Fruit fly (Drosophila melanogaster) whole organism, embryonic: ENCODE data around the gene beta'COP.

Experiments used
- Abd-B ChIP-seq: fragments of 200-800 bp; sonication (Bioruptor generic); optimal IDR thresholded peaks from 2 replicates; lab custom pipeline; 2018; ENCODE audit warnings: missing biosample characterization, mild to moderate bottlenecking, missing genetic modification characterization, moderate library complexity
- Ada2b ChIP-seq: fragments of 200-800 bp; sonication (Bioruptor generic); IDR thresholded peaks from 2 replicates; pipeline ENCODE4 v1.3.6; 2022; ENCODE audit warnings: missing biosample characterization, missing genetic modification characterization
- Adf1 ChIP-seq: fragments of 200-800 bp; sonication (Bioruptor generic); IDR thresholded peaks from 2 replicates; pipeline ENCODE4 v1.3.6; 2022; ENCODE audit warnings: missing biosample characterization, missing genetic modification characterization
- Antp ChIP-seq: fragments of 200-800 bp; sonication (Bioruptor generic); optimal IDR thresholded peaks from 3 replicates; lab custom pipeline; 2016; ENCODE audit warnings: missing biosample characterization, missing genetic modification characterization
- Asciz ChIP-seq: fragments of 200-800 bp; sonication (Bioruptor generic); optimal IDR thresholded peaks from 2 replicates; lab custom pipeline; 2017; ENCODE audit warnings: missing biosample characterization, mild to moderate bottlenecking, missing genetic modification characterization, missing genetic modification reagents
- Awh ChIP-seq: fragments of 200-800 bp; sonication (Bioruptor generic); IDR thresholded peaks from 2 replicates; pipeline ENCODE4, ENCODE4 v1.3.6; 2022; ENCODE audit warnings: missing biosample characterization, missing genetic modification characterization
- CG10321 ChIP-seq: fragments of 200-800 bp; sonication (Bioruptor generic); IDR thresholded peaks from 2 replicates; pipeline ENCODE4 v1.3.6; 2022; ENCODE audit warnings: missing biosample characterization, missing genetic modification characterization
- CG11560 ChIP-seq: fragments of 200-800 bp; sonication (Bioruptor generic); IDR thresholded peaks from 3 replicates; pipeline ENCODE4 v1.3.6; 2022; ENCODE audit warnings: missing biosample characterization, missing genetic modification characterization
- CG13123 ChIP-seq: fragments of 200-800 bp; sonication (Bioruptor generic); optimal IDR thresholded peaks from 2 replicates; lab custom pipeline; 2016; ENCODE audit warnings: missing biosample characterization, missing genetic modification characterization
- CG13287 ChIP-seq: fragments of 200-800 bp; sonication (Bioruptor generic); IDR thresholded peaks from 2 replicates; pipeline ENCODE4 v1.3.6; 2022; ENCODE audit warnings: missing biosample characterization, missing genetic modification characterization; ENCODE audit not compliant: partially characterized antibody
- CG18011 ChIP-seq: fragments of 200-800 bp; sonication (Bioruptor generic); optimal IDR thresholded peaks from 2 replicates; lab custom pipeline; 2017; ENCODE audit warnings: missing biosample characterization, missing genetic modification characterization, mild to moderate bottlenecking, moderate library complexity, missing genotype
- CG30020 ChIP-seq: fragments of 200-800 bp; optimal IDR thresholded peaks from 2 replicates; lab custom pipeline; 2019; ENCODE audit warnings: missing biosample characterization, mild to moderate bottlenecking, missing genetic modification characterization, moderate library complexity
- CG3726 ChIP-seq: fragments of 200-800 bp; sonication (Bioruptor generic); IDR thresholded peaks from 3 replicates; pipeline ENCODE4, ENCODE4 v1.3.6; 2022; ENCODE audit warnings: missing biosample characterization, missing genetic modification characterization
- CG7556 ChIP-seq: fragments of 200-800 bp; sonication (Bioruptor generic); optimal IDR thresholded peaks from 2 replicates; lab custom pipeline; 2017; ENCODE audit warnings: missing biosample characterization, mild to moderate bottlenecking, missing genetic modification characterization
- Chrac-16 ChIP-seq: fragments of 200-800 bp; sonication (Bioruptor generic); optimal IDR thresholded peaks from 3 replicates; lab custom pipeline; 2016; ENCODE audit warnings: missing biosample characterization, missing genetic modification characterization
- Dp ChIP-seq: fragments of 200-800 bp; sonication (Bioruptor generic); optimal IDR thresholded peaks from 2 replicates; lab custom pipeline; 2018; ENCODE audit warnings: missing biosample characterization, mild to moderate bottlenecking, missing genetic modification characterization, moderate library complexity
- Fer1 ChIP-seq: fragments of 200-800 bp; sonication (Bioruptor generic); optimal IDR thresholded peaks from 2 replicates; lab custom pipeline; 2017; ENCODE audit warnings: missing biosample characterization, mild to moderate bottlenecking, missing genetic modification characterization
- H15 ChIP-seq: fragments of 200-800 bp; sonication (Bioruptor generic); IDR thresholded peaks from 3 replicates; pipeline ENCODE4 v1.3.6; 2022; ENCODE audit warnings: missing biosample characterization, missing genetic modification characterization
- H2.0 ChIP-seq: fragments of 200-800 bp; sonication (Bioruptor generic); IDR thresholded peaks from 2 replicates; pipeline ENCODE4 v1.3.6; 2022; ENCODE audit warnings: missing biosample characterization, missing genetic modification characterization
- Hr39 ChIP-seq: fragments of >200 bp; optimal IDR thresholded peaks from 2 replicates; lab custom pipeline; 2017
- Hsf ChIP-seq: fragments of 200-800 bp; sonication (Bioruptor generic); optimal IDR thresholded peaks from 3 replicates; lab custom pipeline; 2016; ENCODE audit warnings: missing biosample characterization, missing genetic modification characterization
- Lhr ChIP-seq: fragments of 200-800 bp; sonication (Bioruptor generic); optimal IDR thresholded peaks from 3 replicates; lab custom pipeline; 2017; ENCODE audit warnings: mild to moderate bottlenecking, missing biosample characterization, missing genetic modification reagents, missing genetic modification characterization
- MTF-1 ChIP-seq: fragments of 200-800 bp; sonication (Bioruptor generic); optimal IDR thresholded peaks from 2 replicates; lab custom pipeline; 2018; ENCODE audit warnings: missing biosample characterization, mild to moderate bottlenecking, missing genetic modification characterization, borderline replicate concordance
- Ravus ChIP-seq: fragments of 200-800 bp; sonication (Bioruptor generic); IDR thresholded peaks from 2 replicates; pipeline ENCODE4 v1.3.6; 2022; ENCODE audit warnings: missing biosample characterization, missing genetic modification characterization
- az2 ChIP-seq: fragments of 200-800 bp; sonication (Bioruptor generic); optimal IDR thresholded peaks from 3 replicates; lab custom pipeline; 2016; ENCODE audit warnings: missing biosample characterization, missing genetic modification characterization
- bsh ChIP-seq, 2 experiments: fragments of 200-800 bp; sonication (Bioruptor generic); optimal IDR thresholded peaks; 2 replicates each; lab custom pipeline; 2017 to 2018; ENCODE audit warnings: mild to moderate bottlenecking in 2 of 2, missing biosample characterization in 2 of 2, missing genetic modification characterization in 2 of 2, moderate library complexity in 1 of 2
- ci ChIP-seq: fragments of 200-800 bp; sonication (Bioruptor generic); IDR thresholded peaks from 3 replicates; pipeline ENCODE4 v1.3.6; 2022; ENCODE audit warnings: missing biosample characterization, missing genetic modification characterization
- dmrt11E ChIP-seq: fragments of 200-800 bp; sonication (Bioruptor generic); optimal IDR thresholded peaks from 3 replicates; lab custom pipeline; 2018; ENCODE audit warnings: missing biosample characterization, mild to moderate bottlenecking, missing genetic modification characterization, moderate library complexity
- en ChIP-seq: fragments of 200-800 bp; sonication (Bioruptor generic); optimal IDR thresholded peaks from 2 replicates; lab custom pipeline; 2016; ENCODE audit warnings: missing biosample characterization, missing genetic modification characterization
- fd102C ChIP-seq: fragments of 200-800 bp; sonication (Bioruptor generic); optimal IDR thresholded peaks from 2 replicates; lab custom pipeline; 2018; ENCODE audit warnings: missing biosample characterization, mild to moderate bottlenecking, missing genetic modification characterization, moderate library complexity
- gfzf ChIP-seq: fragments of 200-800 bp; sonication (Bioruptor generic); optimal IDR thresholded peaks from 2 replicates; lab custom pipeline; 2016; ENCODE audit warnings: missing biosample characterization, mild to moderate bottlenecking, missing genetic modification characterization, moderate library complexity
- hth ChIP-seq: fragments of >200 bp; optimal IDR thresholded peaks from 2 replicates; lab custom pipeline; 2017; ENCODE audit warnings: inconsistent platforms
- inv ChIP-seq: fragments of 200-800 bp; sonication (Bioruptor generic); IDR thresholded peaks from 2 replicates; pipeline ENCODE4 v1.3.6; 2022; ENCODE audit warnings: missing biosample characterization, missing genetic modification characterization; ENCODE audit not compliant: partially characterized antibody
- jing ChIP-seq: fragments of 200-800 bp; sonication (Bioruptor generic); optimal IDR thresholded peaks from 2 replicates; lab custom pipeline; 2018; ENCODE audit warnings: missing biosample characterization, mild to moderate bottlenecking, missing genetic modification characterization
- kah ChIP-seq: fragments of 200-800 bp; sonication (Bioruptor generic); optimal IDR thresholded peaks from 2 replicates; lab custom pipeline; 2018; ENCODE audit warnings: missing biosample characterization, mild to moderate bottlenecking, missing genetic modification characterization
- kni ChIP-seq: fragments of 200-800 bp; sonication (Bioruptor generic); optimal IDR thresholded peaks from 3 replicates; lab custom pipeline; 2017; ENCODE audit warnings: mild to moderate bottlenecking, missing biosample characterization, missing genetic modification reagents, missing genetic modification characterization
- nom ChIP-seq: fragments of 200-800 bp; sonication (Bioruptor generic); optimal IDR thresholded peaks from 2 replicates; lab custom pipeline; 2017; ENCODE audit warnings: missing biosample characterization, missing genetic modification characterization, mild to moderate bottlenecking, moderate library complexity, missing genetic modification reagents
- prd ChIP-seq, 3 experiments: fragments of >200 bp in 2 of 3; fragments of 200-800 bp in 1 of 3; sonication (Bioruptor generic) in 1 of 3; optimal IDR thresholded peaks in 2 of 3; IDR thresholded peaks in 1 of 3; 2 replicates in 2 of 3; 3 replicates in 1 of 3; pipeline versions ENCODE4 v1.3.6 to Lab custom; 2017 to 2022; ENCODE audit warnings: missing biosample characterization in 1 of 3, missing genetic modification characterization in 1 of 3
- psq ChIP-seq: fragments of 200-800 bp; sonication (Bioruptor generic); optimal IDR thresholded peaks from 2 replicates; lab custom pipeline; 2017; ENCODE audit warnings: missing biosample characterization, missing genetic modification characterization
- pum ChIP-seq: fragments of 200-800 bp; sonication (Bioruptor generic); optimal IDR thresholded peaks from 2 replicates; lab custom pipeline; 2016; ENCODE audit warnings: missing biosample characterization, missing genetic modification characterization
- row ChIP-seq: fragments of 200-800 bp; sonication (Bioruptor generic); IDR thresholded peaks from 3 replicates; pipeline ENCODE4 v1.3.6; 2022; ENCODE audit warnings: missing biosample characterization, missing genetic modification characterization
- sim ChIP-seq: fragments of 200-800 bp; sonication (Bioruptor generic); IDR thresholded peaks from 2 replicates; pipeline ENCODE4 v1.3.6; 2022; ENCODE audit warnings: missing biosample characterization, missing genetic modification characterization
- slou ChIP-seq: fragments of 200-800 bp; sonication (Bioruptor generic); optimal IDR thresholded peaks from 3 replicates; lab custom pipeline; 2016; ENCODE audit warnings: missing biosample characterization, missing genetic modification characterization
- vnd ChIP-seq: fragments of 200-800 bp; sonication (Bioruptor generic); IDR thresholded peaks from 3 replicates; pipeline ENCODE4 v1.3.6; 2022; ENCODE audit warnings: missing biosample characterization, missing genetic modification characterization; ENCODE audit not compliant: partially characterized antibody
- vvl ChIP-seq: fragments of 200-800 bp; sonication (Bioruptor generic); IDR thresholded peaks from 2 replicates; pipeline ENCODE4 v1.3.6; 2022; ENCODE audit warnings: missing biosample characterization, missing genetic modification characterization

Gene beta'COP

dm6 chr2L:13373435-13374242 is 5.1 kb upstream of the beta'COP start, which contains the start of the genes Bdp1 and CG6565 (continued):
- TF ChIP-seq prd (optimal IDR thresholded peaks at IDR 0.05; lab: Kevin White, UChicago) (no peak), prd (GFP tag; IDR thresholded peaks at IDR 0.05; lab: Robert Waterston, UW) (peak; percentile 98), Awh (GFP tag; lab: Robert Waterston, UW) (peak; percentile 84), Dp (GFP tag; lab: Kevin White, UChicago) (peak; percentile 25), sim (GFP tag; lab: Robert Waterston, UW) (peak; percentile 78), kni (peak; percentile 89), vnd (GFP tag; lab: Robert Waterston, UW) (no peak), Fer1 (peak; percentile 95), CG10321 (GFP tag; lab: Robert Waterston, UW) (peak; percentile 58; the same call in 1 of the 2 replicates), Hsf (GFP tag; lab: Kevin White, UChicago) (peak; percentile 99), ci (GFP tag; lab: Robert Waterston, UW) (peak; percentile 86), jing (GFP tag; lab: Kevin White, UChicago) (peak; percentile 96), CG3726 (peak; percentile 89; the same call in 2 of the 3 replicates), bsh (GFP tag; optimal IDR thresholded peaks at IDR 0.05; lab: Kevin White, UChicago) (peak; percentile 83 to 95), CG13123 (GFP tag; lab: Kevin White, UChicago) (peak; percentile 96), Asciz (peak; percentile 93), Abd-B (GFP tag; lab: Kevin White, UChicago) (peak; percentile 99), pum (GFP tag; lab: Kevin White, UChicago) (peak; percentile 99), MTF-1 (GFP tag; lab: Kevin White, UChicago) (peak; percentile 59), Antp (peak; percentile 98), H15 (peak; percentile 93), psq (GFP tag; lab: Kevin White, UChicago) (peak; percentile 93), Ravus (peak; percentile 78), fd102C (GFP tag; lab: Kevin White, UChicago) (peak; percentile 80), en (peak; percentile 94), inv (GFP tag; lab: Robert Waterston, UW) (0 out of 2 replicates have a peak, but pooled peaks have one; percentile 42), Chrac-16 (GFP tag; lab: Kevin White, UChicago) (peak; percentile 98), Hr39 (lab: Kevin White, UChicago) (no peak), H2.0 (peak; percentile 93), Adf1 (GFP tag; lab: Robert Waterston, UW) (peak; percentile 82), CG7556 (GFP tag; lab: Kevin White, UChicago) (peak; percentile 98), vvl (GFP tag; lab: Robert Waterston, UW) (peak; percentile 91), Lhr (GFP tag; lab: Kevin White, UChicago) (peak; percentile 93), hth (lab: Kevin White, UChicago) (no peak), row (GFP tag; lab: Robert Waterston, UW) (peak; percentile 98), CG13287 (peak; percentile 44; the same call in 1 of the 2 replicates), CG11560 (tag; lab: Robert Waterston, UW) (peak; percentile 91), CG18011 (GFP tag; lab: Kevin White, UChicago) (peak; percentile 89), az2 (GFP tag; lab: Kevin White, UChicago) (peak; percentile 98), dmrt11E (tag; lab: Kevin White, UChicago) (peak; percentile 98), kah (peak; percentile 79), slou (peak; percentile 98), gfzf (GFP tag; lab: Kevin White, UChicago) (peak; percentile 33), Ada2b (GFP tag; lab: Robert Waterston, UW) (peak; percentile 93), CG30020 (tag; lab: Kevin White, UChicago) (peak; percentile 84), nom (GFP tag; lab: Kevin White, UChicago) (peak; percentile 80)
